Fruit fly (Drosophila melanogaster) whole organism, embryonic: ENCODE measurements around the gene Chro.

Experiments
- Abd-B ChIP-seq: fragments of 200-800 bp; sonication (Bioruptor generic); optimal IDR thresholded peaks from 2 replicates; lab custom pipeline; 2018; ENCODE audit warnings: missing biosample characterization, mild to moderate bottlenecking, missing genetic modification characterization, moderate library complexity
- Asciz ChIP-seq: fragments of 200-800 bp; sonication (Bioruptor generic); optimal IDR thresholded peaks from 2 replicates; lab custom pipeline; 2017; ENCODE audit warnings: missing biosample characterization, mild to moderate bottlenecking, missing genetic modification characterization, missing genetic modification reagents
- Atf3 ChIP-seq: fragments of 200-800 bp; sonication (Bioruptor generic); optimal IDR thresholded peaks from 3 replicates; lab custom pipeline; 2016; ENCODE audit warnings: missing biosample characterization, missing genetic modification characterization
- BEAF-32 ChIP-seq: fragments of 200-800 bp; sonication (Bioruptor generic); optimal IDR thresholded peaks from 3 replicates; lab custom pipeline; 2017; ENCODE audit warnings: missing biosample characterization, missing genetic modification characterization, mild to moderate bottlenecking, moderate library complexity, missing genetic modification reagents
- CG10366 ChIP-seq: fragments of 200-800 bp; sonication (Bioruptor generic); IDR thresholded peaks from 2 replicates; pipeline ENCODE4 v1.3.6; 2022; ENCODE audit warnings: missing biosample characterization, missing genetic modification characterization
- CG11560 ChIP-seq: fragments of 200-800 bp; sonication (Bioruptor generic); IDR thresholded peaks from 3 replicates; pipeline ENCODE4 v1.3.6; 2022; ENCODE audit warnings: missing biosample characterization, missing genetic modification characterization
- CG12155 ChIP-seq: fragments of 200-800 bp; sonication (Bioruptor generic); optimal IDR thresholded peaks from 3 replicates; lab custom pipeline; 2016; ENCODE audit warnings: missing biosample characterization, missing genetic modification characterization
- CG13894 ChIP-seq: fragments of 200-800 bp; sonication (Bioruptor generic); optimal IDR thresholded peaks from 3 replicates; lab custom pipeline; 2018; ENCODE audit warnings: missing biosample characterization, mild to moderate bottlenecking, missing genetic modification characterization, moderate library complexity
- CG14860 ChIP-seq: fragments of 200-800 bp; sonication (Bioruptor generic); IDR thresholded peaks from 3 replicates; pipeline ENCODE4 v1.3.6; 2022; ENCODE audit warnings: missing biosample characterization, missing genetic modification characterization; ENCODE audit not compliant: partially characterized antibody
- CG15601 ChIP-seq: fragments of 200-800 bp; sonication (Bioruptor generic); optimal IDR thresholded peaks from 3 replicates; lab custom pipeline; 2019; ENCODE audit warnings: missing biosample characterization, mild to moderate bottlenecking, missing genetic modification characterization, moderate library complexity
- CG15696 ChIP-seq: fragments of 200-800 bp; sonication (Bioruptor generic); optimal IDR thresholded peaks from 2 replicates; lab custom pipeline; 2019; ENCODE audit warnings: missing biosample characterization, mild to moderate bottlenecking, missing genetic modification characterization, moderate library complexity
- CG16779 ChIP-seq: fragments of 200-800 bp; sonication (Bioruptor generic); IDR thresholded peaks from 2 replicates; pipeline ENCODE4 v1.3.6; 2022; ENCODE audit warnings: missing biosample characterization, missing genetic modification characterization
- CG16813 ChIP-seq: fragments of 200-800 bp; sonication (Bioruptor generic); IDR thresholded peaks from 3 replicates; pipeline ENCODE4 v1.3.6; 2022; ENCODE audit warnings: missing biosample characterization, missing genetic modification characterization; ENCODE audit not compliant: partially characterized antibody
- CG17361 ChIP-seq: fragments of 200-800 bp; sonication (Bioruptor generic); IDR thresholded peaks from 3 replicates; pipeline ENCODE4 v1.3.6; 2022; ENCODE audit warnings: missing biosample characterization, missing genetic modification characterization
- CG2678 ChIP-seq: fragments of 200-800 bp; sonication (Bioruptor generic); optimal IDR thresholded peaks from 3 replicates; lab custom pipeline; 2019; ENCODE audit warnings: missing biosample characterization, mild to moderate bottlenecking, missing genetic modification characterization, moderate library complexity
- CG3065 ChIP-seq: fragments of 200-800 bp; sonication (Bioruptor generic); optimal IDR thresholded peaks from 2 replicates; lab custom pipeline; 2016; ENCODE audit warnings: missing biosample characterization, missing genetic modification characterization
- CG31388 ChIP-seq: fragments of 200-800 bp; sonication (Bioruptor generic); optimal IDR thresholded peaks from 2 replicates; lab custom pipeline; 2016; ENCODE audit warnings: missing biosample characterization, missing genetic modification characterization
- CG32772 ChIP-seq: fragments of 200-800 bp; sonication (Bioruptor generic); IDR thresholded peaks from 2 replicates; pipeline ENCODE4 v1.3.6; 2022; ENCODE audit warnings: missing biosample characterization, missing genetic modification characterization
- CG4404 ChIP-seq: fragments of 200-800 bp; sonication (Bioruptor generic); IDR thresholded peaks from 2 replicates; pipeline ENCODE4 v1.3.6; 2022; ENCODE audit warnings: missing biosample characterization, missing genetic modification characterization
- CG4730 ChIP-seq: fragments of 200-800 bp; sonication (Bioruptor generic); IDR thresholded peaks from 2 replicates; pipeline ENCODE4 v1.3.6; 2022; ENCODE audit warnings: missing biosample characterization, missing genetic modification characterization
- CG5953 ChIP-seq: fragments of 200-800 bp; sonication (Bioruptor generic); IDR thresholded peaks from 2 replicates; pipeline ENCODE4 v1.3.6; 2022; ENCODE audit warnings: missing biosample characterization, missing genetic modification characterization
- CG6175 ChIP-seq: fragments of 200-800 bp; sonication (Bioruptor generic); IDR thresholded peaks from 3 replicates; pipeline ENCODE4 v1.3.6; 2022; ENCODE audit warnings: missing biosample characterization, missing genetic modification characterization
- CG6683 ChIP-seq: fragments of 200-800 bp; sonication (Bioruptor generic); optimal IDR thresholded peaks from 2 replicates; lab custom pipeline; 2017; ENCODE audit warnings: missing biosample characterization, mild to moderate bottlenecking, missing genetic modification characterization, missing genetic modification reagents
- CG6813 ChIP-seq: fragments of 200-800 bp; sonication (Bioruptor generic); optimal IDR thresholded peaks from 2 replicates; lab custom pipeline; 2017; ENCODE audit warnings: missing biosample characterization, missing genetic modification characterization, mild to moderate bottlenecking, moderate library complexity, missing genetic modification reagents
- CG7745 ChIP-seq: fragments of 200-800 bp; sonication (Bioruptor generic); optimal IDR thresholded peaks from 2 replicates; lab custom pipeline; 2018; ENCODE audit warnings: missing biosample characterization, mild to moderate bottlenecking, missing genetic modification characterization, moderate library complexity
- CG8359 ChIP-seq: fragments of 200-800 bp; sonication (Bioruptor generic); optimal IDR thresholded peaks from 2 replicates; lab custom pipeline; 2017; ENCODE audit warnings: missing biosample characterization, mild to moderate bottlenecking, missing genetic modification characterization, borderline replicate concordance
- CoRest ChIP-seq: fragments of 200-800 bp; sonication (Bioruptor generic); optimal IDR thresholded peaks from 3 replicates; lab custom pipeline; 2018; ENCODE audit warnings: missing biosample characterization, mild to moderate bottlenecking, missing genetic modification characterization, moderate library complexity
- D19B ChIP-seq: fragments of 200-800 bp; sonication (Bioruptor generic); optimal IDR thresholded peaks from 2 replicates; lab custom pipeline; 2017; ENCODE audit warnings: missing biosample characterization, mild to moderate bottlenecking, missing genetic modification characterization
- E2f1 ChIP-seq: fragments of 200-800 bp; sonication (Bioruptor generic); IDR thresholded peaks from 2 replicates; pipeline ENCODE4 v1.3.6; 2022; ENCODE audit warnings: missing biosample characterization, missing genetic modification characterization
- HLH4C ChIP-seq: fragments of 200-800 bp; sonication (Bioruptor generic); IDR thresholded peaks from 3 replicates; pipeline ENCODE4 v1.3.6; 2022; ENCODE audit warnings: missing biosample characterization, missing genetic modification characterization; ENCODE audit not compliant: partially characterized antibody
- MTF-1 ChIP-seq: fragments of 200-800 bp; sonication (Bioruptor generic); optimal IDR thresholded peaks from 2 replicates; lab custom pipeline; 2018; ENCODE audit warnings: missing biosample characterization, mild to moderate bottlenecking, missing genetic modification characterization, borderline replicate concordance
- Meics ChIP-seq: fragments of 200-800 bp; sonication (Bioruptor generic); optimal IDR thresholded peaks from 2 replicates; lab custom pipeline; 2017; ENCODE audit warnings: missing biosample characterization, mild to moderate bottlenecking, missing genetic modification characterization
- Mes4 ChIP-seq: fragments of 200-800 bp; sonication (Bioruptor generic); optimal IDR thresholded peaks from 2 replicates; lab custom pipeline; 2016; ENCODE audit warnings: missing biosample characterization, missing genetic modification characterization
- Neu2 ChIP-seq: fragments of 200-800 bp; sonication (Bioruptor generic); optimal IDR thresholded peaks from 3 replicates; lab custom pipeline; 2016; ENCODE audit warnings: missing biosample characterization, missing genetic modification characterization, borderline replicate concordance
- YL-1 ChIP-seq: fragments of 200-800 bp; sonication (Bioruptor generic); optimal IDR thresholded peaks from 3 replicates; lab custom pipeline; 2017; ENCODE audit warnings: missing biosample characterization, mild to moderate bottlenecking, missing genetic modification characterization
- az2 ChIP-seq: fragments of 200-800 bp; sonication (Bioruptor generic); optimal IDR thresholded peaks from 3 replicates; lab custom pipeline; 2016; ENCODE audit warnings: missing biosample characterization, missing genetic modification characterization
- cad ChIP-seq: fragments of >200 bp; optimal IDR thresholded peaks from 2 replicates; lab custom pipeline; 2017; ENCODE audit warnings: missing biosample characterization, missing genetic modification characterization
- cg ChIP-seq: fragments of 200-800 bp; sonication (Bioruptor generic); optimal IDR thresholded peaks from 3 replicates; lab custom pipeline; 2019; ENCODE audit warnings: missing biosample characterization, mild to moderate bottlenecking, missing genetic modification characterization, moderate library complexity
- dati ChIP-seq: fragments of 200-800 bp; sonication (Bioruptor generic); IDR thresholded peaks from 2 replicates; pipeline ENCODE4 v1.3.6; 2022; ENCODE audit warnings: missing biosample characterization, missing genetic modification characterization
- fd3F ChIP-seq: fragments of 200-800 bp; sonication (Bioruptor generic); optimal IDR thresholded peaks from 2 replicates; lab custom pipeline; 2018; ENCODE audit warnings: missing biosample characterization, mild to moderate bottlenecking, missing genetic modification characterization, moderate library complexity
- fd96Cb ChIP-seq: fragments of 200-800 bp; sonication (Bioruptor generic); optimal IDR thresholded peaks from 2 replicates; lab custom pipeline; 2018; ENCODE audit warnings: missing biosample characterization, mild to moderate bottlenecking, missing genetic modification characterization, moderate library complexity
- grn ChIP-seq: fragments of 200-800 bp; sonication (Bioruptor generic); optimal IDR thresholded peaks from 3 replicates; lab custom pipeline; 2017; ENCODE audit warnings: missing biosample characterization, missing genetic modification characterization
- inv ChIP-seq: fragments of 200-800 bp; sonication (Bioruptor generic); IDR thresholded peaks from 2 replicates; pipeline ENCODE4 v1.3.6; 2022; ENCODE audit warnings: missing biosample characterization, missing genetic modification characterization; ENCODE audit not compliant: partially characterized antibody
- luna ChIP-seq: fragments of 200-800 bp; sonication (Bioruptor generic); optimal IDR thresholded peaks from 2 replicates; lab custom pipeline; 2016; ENCODE audit warnings: missing biosample characterization, missing genetic modification characterization
- nau ChIP-seq: fragments of 200-800 bp; sonication (Bioruptor generic); optimal IDR thresholded peaks from 3 replicates; lab custom pipeline; 2017; ENCODE audit warnings: missing biosample characterization, mild to moderate bottlenecking, missing genetic modification characterization, missing genetic modification reagents
- schlank ChIP-seq: fragments of 200-800 bp; sonication (Bioruptor generic); optimal IDR thresholded peaks from 2 replicates; lab custom pipeline; 2018; ENCODE audit warnings: missing biosample characterization, mild to moderate bottlenecking, missing genetic modification characterization
- scrt ChIP-seq: fragments of 200-800 bp; sonication (Bioruptor generic); optimal IDR thresholded peaks from 2 replicates; lab custom pipeline; 2018; ENCODE audit warnings: missing biosample characterization, mild to moderate bottlenecking, missing genetic modification characterization, moderate library complexity
- sug ChIP-seq: fragments of 200-800 bp; optimal IDR thresholded peaks from 2 replicates; lab custom pipeline; 2019; ENCODE audit warnings: missing biosample characterization, mild to moderate bottlenecking, missing genetic modification characterization, moderate library complexity
- trh ChIP-seq: fragments of 200-800 bp; sonication (Bioruptor generic); optimal IDR thresholded peaks from 2 replicates; lab custom pipeline; 2016; ENCODE audit warnings: missing biosample characterization, missing genetic modification characterization
- wor ChIP-seq: fragments of 200-800 bp; sonication (Bioruptor generic); IDR thresholded peaks from 2 replicates; pipeline ENCODE4 v1.3.6; 2022; ENCODE audit warnings: missing biosample characterization, missing genetic modification characterization

Gene Chro

DNA sequence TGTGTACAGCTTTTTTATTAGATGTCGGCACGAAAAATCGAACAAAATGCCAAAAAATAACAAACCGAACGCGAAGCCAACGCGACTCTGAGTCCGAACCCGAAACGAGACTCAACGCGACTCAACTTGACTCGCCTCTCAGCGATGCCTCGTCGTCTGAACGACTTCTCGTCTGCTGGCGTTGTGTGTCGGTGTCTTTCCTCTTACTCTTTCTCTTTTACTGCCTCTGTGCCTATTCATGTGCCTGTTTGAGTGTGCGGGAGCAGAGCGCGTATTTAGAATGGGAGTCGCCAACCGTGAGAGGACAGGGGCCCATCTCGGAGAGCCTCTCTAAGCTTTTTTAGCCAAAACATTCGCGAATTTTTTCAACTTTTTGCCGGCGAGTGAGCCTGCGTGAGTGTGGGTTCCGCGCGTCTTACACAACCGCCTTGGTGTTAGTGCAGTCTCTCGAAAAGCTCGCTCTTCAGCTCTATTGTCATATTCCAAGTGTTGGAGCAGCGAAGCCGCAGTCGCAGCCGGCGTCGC lies 54.1 kb downstream of the Chro start (continued):
- peak; percentile 30 for TF ChIP-seq CG12155
- TF ChIP-seq CG4730 (GFP tag; lab: Robert Waterston, UW), result no peak
- TF ChIP-seq BEAF-32, result no peak
- no peak for TF ChIP-seq HLH4C
- TF ChIP-seq CG14860, result no peak
- TF ChIP-seq D19B (GFP tag; lab: Kevin White, UChicago), result no peak
- TF ChIP-seq nau, result peak; percentile 32
- no peak for TF ChIP-seq az2 (GFP tag; lab: Kevin White, UChicago)
- TF ChIP-seq CG4404 (GFP tag; lab: Robert Waterston, UW), result no peak
- no peak for TF ChIP-seq inv (GFP tag; lab: Robert Waterston, UW)
- no peak for TF ChIP-seq E2f1
- TF ChIP-seq cg (GFP tag; lab: Kevin White, UChicago), result peak; percentile 79
- TF ChIP-seq MTF-1 (GFP tag; lab: Kevin White, UChicago), result no peak
- no peak for TF ChIP-seq CG8359 (GFP tag; lab: Kevin White, UChicago)
- TF ChIP-seq CG13894 (tag; lab: Kevin White, UChicago), result peak; percentile 14
- no peak for TF ChIP-seq CG2678 (tag; lab: Kevin White, UChicago)
- no peak for TF ChIP-seq CG16813
- no peak for TF ChIP-seq luna (GFP tag; lab: Kevin White, UChicago)
- TF ChIP-seq CG5953, result no peak
- no peak for TF ChIP-seq CG17361 (GFP tag; lab: Robert Waterston, UW)
- TF ChIP-seq dati (GFP tag; lab: Robert Waterston, UW), result no peak
- TF ChIP-seq Abd-B (GFP tag; lab: Kevin White, UChicago), result no peak
- no peak for TF ChIP-seq CG32772 (GFP tag; lab: Robert Waterston, UW)
- no peak for TF ChIP-seq Meics
- TF ChIP-seq CG16779 (GFP tag; lab: Robert Waterston, UW), result no peak
- no peak for TF ChIP-seq CoRest (tag; lab: Kevin White, UChicago)
- TF ChIP-seq YL-1 (GFP tag; lab: Kevin White, UChicago), result no peak
- no peak for TF ChIP-seq wor (GFP tag; lab: Robert Waterston, UW)
- TF ChIP-seq CG7745 (tag; lab: Kevin White, UChicago), result no peak
- TF ChIP-seq CG6813 (GFP tag; lab: Kevin White, UChicago), result no peak
- no peak for TF ChIP-seq CG15601 (tag; lab: Kevin White, UChicago)
- TF ChIP-seq CG15696 (tag; lab: Kevin White, UChicago), result no peak
- TF ChIP-seq CG10366 (GFP tag; lab: Robert Waterston, UW), result no peak
- no peak for TF ChIP-seq Atf3 (GFP tag; lab: Kevin White, UChicago)
- TF ChIP-seq CG6683 (GFP tag; lab: Kevin White, UChicago), result no peak
- TF ChIP-seq Asciz (GFP tag; lab: Kevin White, UChicago), result no peak
- TF ChIP-seq grn, result no peak
- no peak for TF ChIP-seq cad (GFP tag; lab: Kevin White, UChicago)
- no peak for TF ChIP-seq schlank (tag; lab: Kevin White, UChicago)
- no peak for TF ChIP-seq fd3F (GFP tag; lab: Kevin White, UChicago)
- TF ChIP-seq CG31388 (GFP tag; lab: Kevin White, UChicago), result no peak
- no peak for TF ChIP-seq scrt (GFP tag; lab: Kevin White, UChicago)
- TF ChIP-seq Mes4, result no peak
- no peak for TF ChIP-seq Neu2 (GFP tag; lab: Kevin White, UChicago)
- no peak for TF ChIP-seq CG11560 (tag; lab: Robert Waterston, UW)
- no peak for TF ChIP-seq sug (tag; lab: Kevin White, UChicago)
- TF ChIP-seq trh (GFP tag; lab: Kevin White, UChicago), result no peak
- TF ChIP-seq CG3065 (GFP tag; lab: Kevin White, UChicago), result no peak
- TF ChIP-seq CG6175, result peak; percentile 77; the same call in 2 of the 3 replicates
- no peak for TF ChIP-seq fd96Cb (tag; lab: Kevin White, UChicago)
